Worm (Caenorhabditis elegans) whole organism, late embryonic: ENCODE measurements around the gene F13B12.4.

Source experiments
- K02D7.2 ChIP-seq: sonication (generic microtip); optimal IDR thresholded peaks from 2 replicates; lab custom pipeline; 2017; ENCODE audit warnings: mild to moderate bottlenecking, missing genetic modification characterization, missing compliant biosample characterization
- K09A11.1 ChIP-seq: sonication (generic microtip); optimal IDR thresholded peaks from 2 replicates; lab custom pipeline; 2017; ENCODE audit warnings: antibody characterized with exemption, mild to moderate bottlenecking, missing genetic modification characterization, missing compliant biosample characterization; ENCODE audit not compliant: insufficient read depth
- T23F11.4 ChIP-seq: fragments of 200-800 bp; sonication (Bioruptor generic); optimal IDR thresholded peaks from 2 replicates; lab custom pipeline; 2018; ENCODE audit warnings: mild to moderate bottlenecking, missing genetic modification characterization, missing compliant biosample characterization
- ama-1 ChIP-seq: fragments of 150-350 bp; optimal IDR thresholded peaks from 2 replicates; lab custom pipeline; 2014
- ceh-14 ChIP-seq: sonication (generic microtip); optimal IDR thresholded peaks from 2 replicates; lab custom pipeline; 2016; ENCODE audit warnings: missing genotype, missing genetic modification characterization, missing compliant biosample characterization
- ceh-18 ChIP-seq: sonication (generic microtip); optimal IDR thresholded peaks from 2 replicates; lab custom pipeline; 2016; ENCODE audit warnings: missing genetic modification characterization, missing compliant biosample characterization
- ceh-19 ChIP-seq: fragments of 200-800 bp; sonication (Bioruptor generic); optimal IDR thresholded peaks from 2 replicates; lab custom pipeline; 2018; ENCODE audit warnings: mild to moderate bottlenecking, missing genetic modification characterization, missing compliant biosample characterization
- ceh-2 ChIP-seq: sonication (generic microtip); optimal IDR thresholded peaks from 2 replicates; lab custom pipeline; 2016; ENCODE audit warnings: missing genotype, missing genetic modification characterization, missing compliant biosample characterization
- ceh-24 ChIP-seq: sonication (generic microtip); optimal IDR thresholded peaks from 2 replicates; lab custom pipeline; 2016; ENCODE audit warnings: mild to moderate bottlenecking, missing genetic modification characterization, missing compliant biosample characterization
- ceh-30 ChIP-seq: fragments of 150-350 bp; optimal IDR thresholded peaks from 2 replicates; lab custom pipeline; 2014; ENCODE audit warnings: missing biosample characterization, missing genetic modification characterization
- ceh-31 ChIP-seq: sonication (generic microtip); optimal IDR thresholded peaks from 2 replicates; lab custom pipeline; 2016; ENCODE audit warnings: missing genetic modification characterization, missing compliant biosample characterization
- ceh-34 ChIP-seq: sonication (generic microtip); optimal IDR thresholded peaks from 2 replicates; lab custom pipeline; 2016; ENCODE audit warnings: mild to moderate bottlenecking, missing genetic modification characterization, missing compliant biosample characterization
- ceh-48 ChIP-seq: sonication (generic microtip); optimal IDR thresholded peaks from 2 replicates; lab custom pipeline; 2016; ENCODE audit warnings: missing genetic modification characterization, inconsistent platforms, missing compliant biosample characterization
- che-1 ChIP-seq: sonication (generic microtip); optimal IDR thresholded peaks from 2 replicates; lab custom pipeline; 2016; ENCODE audit warnings: mild to moderate bottlenecking, missing genetic modification characterization, missing compliant biosample characterization
- elt-2 ChIP-seq: sonication (generic microtip); optimal IDR thresholded peaks from 2 replicates; lab custom pipeline; 2016; ENCODE audit warnings: missing genetic modification reagents, missing genetic modification characterization, missing compliant biosample characterization
- elt-4 ChIP-seq: sonication (generic microtip); optimal IDR thresholded peaks from 2 replicates; lab custom pipeline; 2016; ENCODE audit warnings: missing genetic modification characterization, missing compliant biosample characterization
- ets-4 ChIP-seq: sonication (generic microtip); optimal IDR thresholded peaks from 2 replicates; lab custom pipeline; 2016; ENCODE audit warnings: missing genetic modification characterization, missing compliant biosample characterization
- fax-1 ChIP-seq: sonication (generic microtip); optimal IDR thresholded peaks from 2 replicates; lab custom pipeline; 2016; ENCODE audit warnings: missing genotype, missing genetic modification characterization, missing compliant biosample characterization
- fkh-6 ChIP-seq: sonication (generic microtip); optimal IDR thresholded peaks from 2 replicates; lab custom pipeline; 2016; ENCODE audit warnings: missing genetic modification characterization, missing compliant biosample characterization
- hlh-13 ChIP-seq: fragments of 200-800 bp; sonication (Bioruptor generic); optimal IDR thresholded peaks from 2 replicates; lab custom pipeline; 2018; ENCODE audit warnings: mild to moderate bottlenecking, missing genetic modification characterization, missing compliant biosample characterization
- hlh-15 ChIP-seq: sonication (generic microtip); optimal IDR thresholded peaks from 2 replicates; lab custom pipeline; 2016; ENCODE audit warnings: missing genetic modification characterization, missing compliant biosample characterization
- hlh-30 ChIP-seq: sonication (generic microtip); optimal IDR thresholded peaks from 2 replicates; lab custom pipeline; 2017; ENCODE audit warnings: antibody characterized with exemption, missing genetic modification characterization, missing compliant biosample characterization; ENCODE audit not compliant: insufficient read depth
- lim-6 ChIP-seq: sonication (generic microtip); optimal IDR thresholded peaks from 2 replicates; lab custom pipeline; 2016; ENCODE audit warnings: missing genetic modification characterization, missing compliant biosample characterization
- nfya-1 ChIP-seq: sonication (generic microtip); optimal IDR thresholded peaks from 2 replicates; lab custom pipeline; 2017; ENCODE audit warnings: missing genetic modification characterization, mild to moderate bottlenecking, missing compliant biosample characterization, antibody characterized with exemption, moderate library complexity
- nhr-232 ChIP-seq: sonication (generic microtip); optimal IDR thresholded peaks from 2 replicates; lab custom pipeline; 2016; ENCODE audit warnings: missing genetic modification characterization, missing compliant biosample characterization
- pat-9 ChIP-seq: fragments of 200-800 bp; sonication (Bioruptor generic); optimal IDR thresholded peaks from 2 replicates; lab custom pipeline; 2018; ENCODE audit warnings: mild to moderate bottlenecking, missing genetic modification characterization, moderate library complexity, missing compliant biosample characterization
- pha-2 ChIP-seq: sonication (generic microtip); optimal IDR thresholded peaks from 2 replicates; lab custom pipeline; 2017; ENCODE audit warnings: mild to moderate bottlenecking, missing genetic modification characterization, missing compliant biosample characterization
- pha-4 ChIP-seq: fragments of 150-350 bp; optimal IDR thresholded peaks from 2 replicates; lab custom pipeline; 2018; ENCODE audit warnings: missing biosample characterization, missing genetic modification reagents, missing genetic modification characterization
- rnt-1 ChIP-seq: sonication (generic microtip); optimal IDR thresholded peaks from 2 replicates; lab custom pipeline; 2016; ENCODE audit warnings: missing genetic modification characterization, missing compliant biosample characterization
- sdc-2 ChIP-seq: sonication (generic microtip); optimal IDR thresholded peaks from 2 replicates; lab custom pipeline; 2016; ENCODE audit warnings: missing genotype, missing genetic modification characterization, missing compliant biosample characterization
- syd-9 ChIP-seq: sonication (generic microtip); optimal IDR thresholded peaks from 2 replicates; lab custom pipeline; 2016; ENCODE audit warnings: mild to moderate bottlenecking, missing genetic modification characterization, moderate library complexity, missing compliant biosample characterization
- tbx-2 ChIP-seq: sonication (generic microtip); optimal IDR thresholded peaks from 2 replicates; lab custom pipeline; 2016; ENCODE audit warnings: missing genetic modification characterization, missing compliant biosample characterization
- unc-42 ChIP-seq: sonication (generic microtip); optimal IDR thresholded peaks from 2 replicates; lab custom pipeline; 2016; ENCODE audit warnings: missing genotype, missing genetic modification characterization, missing compliant biosample characterization
- unc-55 ChIP-seq: sonication (generic microtip); optimal IDR thresholded peaks from 2 replicates; lab custom pipeline; 2017; ENCODE audit warnings: missing biosample characterization, missing genetic modification reagents, missing genetic modification characterization
- unc-86 ChIP-seq: sonication (generic microtip); optimal IDR thresholded peaks from 2 replicates; lab custom pipeline; 2016; ENCODE audit warnings: missing genetic modification characterization, missing compliant biosample characterization

Gene F13B12.4

DNA sequence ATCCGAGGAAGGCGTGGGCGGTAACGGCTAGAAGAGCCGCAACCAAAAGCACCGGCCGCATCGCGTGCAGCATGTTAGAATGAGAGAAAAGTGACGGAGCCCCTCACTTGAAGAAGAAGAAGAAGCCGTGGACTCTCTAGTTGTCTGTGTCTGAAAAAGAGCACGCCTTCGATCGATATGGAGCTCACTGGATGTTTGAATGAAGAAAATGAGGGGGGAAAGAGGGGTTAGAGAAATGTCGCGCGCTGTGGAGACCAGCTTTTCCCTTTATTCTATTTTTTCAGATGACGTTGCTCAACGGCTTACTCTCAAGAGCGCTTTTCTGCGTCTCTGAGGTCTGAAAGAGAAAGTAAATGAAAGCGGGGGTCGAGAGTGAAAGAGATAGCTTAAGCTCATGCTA is 32.0 kb upstream of the F13B12.4 start, which contains the start of gene egl-21:
Gene egl-21, minus strand, starts transcription at position 150 of the 400 bp plus-strand sequence.
- TF ChIP-seq lim-6: peak; percentile 1
- TF ChIP-seq pha-2 (tag; lab: Kevin White, UChicago): no peak
- peak; percentile 81 for TF ChIP-seq unc-42 (tag; lab: Kevin White, UChicago)
- TF ChIP-seq ceh-31 (tag; lab: Kevin White, UChicago): peak; percentile 43
- TF ChIP-seq fax-1: no peak
- TF ChIP-seq ceh-18: peak; percentile 17
- TF ChIP-seq unc-86 (tag; lab: Kevin White, UChicago): peak; percentile 2
- no peak for TF ChIP-seq che-1 (tag; lab: Kevin White, UChicago)
- TF ChIP-seq ceh-48: peak; percentile 66
- no peak for TF ChIP-seq rnt-1 (tag; lab: Kevin White, UChicago)
- peak; percentile 25 for TF ChIP-seq nfya-1
- TF ChIP-seq unc-55 (GFP tag; lab: Kevin White, UChicago): peak; percentile 13
- TF ChIP-seq ceh-14 (tag; lab: Kevin White, UChicago): peak; percentile 67
- no peak for TF ChIP-seq ceh-24 (tag; lab: Kevin White, UChicago)
- no peak for TF ChIP-seq pha-4 (tag; lab: Kevin White, UChicago)
- TF ChIP-seq tbx-2 (tag; lab: Kevin White, UChicago): peak; percentile 6
- TF ChIP-seq, all 69 proteins: peak for 10

ce11 chrIV:10475234-10475633 is 25.5 kb upstream of the F13B12.4 start:
- TF ChIP-seq hlh-15 (tag; lab: Kevin White, UChicago) (no peak), pha-2 (tag; lab: Kevin White, UChicago) (no peak), fkh-6 (tag; lab: Kevin White, UChicago) (no peak), ceh-18 (no peak), ceh-34 (tag; lab: Kevin White, UChicago) (no peak), ets-4 (no peak), ceh-48 (no peak), elt-2 (tag; lab: Kevin White, UChicago) (no peak), K02D7.2 (no peak), ceh-19 (GFP tag; lab: Kevin White, UChicago) (no peak)
- TF ChIP-seq, all 69 proteins: peak for 0

DNA sequence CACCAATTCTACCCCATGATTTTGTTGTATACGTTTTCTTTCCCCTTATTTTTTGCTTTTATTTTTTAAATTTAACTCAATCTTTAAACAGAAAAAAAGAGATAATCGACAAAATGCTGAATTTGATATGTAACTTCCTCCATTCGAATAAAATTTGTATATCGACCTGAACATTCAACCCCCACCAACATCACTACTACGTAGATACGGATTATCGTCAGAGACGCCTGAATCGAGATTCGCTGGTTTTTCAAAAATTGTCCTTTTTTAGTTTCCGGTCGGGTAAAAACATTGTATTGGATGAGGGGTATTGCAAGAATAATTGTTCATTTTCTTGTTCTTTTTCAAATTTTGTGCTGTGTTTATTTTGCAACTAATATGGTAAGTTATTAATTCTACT is 22.8 kb upstream of the F13B12.4 start, which contains the start of gene bgnt-1.1:
Gene bgnt-1.1, plus strand, starts transcription at position 301 of the 400 bp plus-strand sequence.
- no peak for TF ChIP-seq ceh-19 (GFP tag; lab: Kevin White, UChicago)
- no peak for TF ChIP-seq sdc-2 (tag; lab: Kevin White, UChicago)
- TF ChIP-seq ceh-24 (tag; lab: Kevin White, UChicago): no peak
- TF ChIP-seq ceh-30: no peak
- TF ChIP-seq elt-2 (tag; lab: Kevin White, UChicago): no peak
- no peak for TF ChIP-seq nhr-232 (tag; lab: Kevin White, UChicago)
- TF ChIP-seq T23F11.4 (GFP tag; lab: Kevin White, UChicago): no peak
- TF ChIP-seq rnt-1 (tag; lab: Kevin White, UChicago): no peak
- no peak for TF ChIP-seq syd-9 (tag; lab: Kevin White, UChicago)
- TF ChIP-seq K09A11.1 (tag; lab: Kevin White, UChicago): no peak
- no peak for TF ChIP-seq tbx-2 (tag; lab: Kevin White, UChicago)
- TF ChIP-seq elt-4 (tag; lab: Kevin White, UChicago): no peak
- TF ChIP-seq ceh-2 (tag; lab: Kevin White, UChicago): no peak
- TF ChIP-seq ama-1 (lab: Kevin White, UChicago): no peak
- no peak for TF ChIP-seq pat-9 (tag; lab: Kevin White, UChicago)
- TF ChIP-seq ceh-18: no peak
- TF ChIP-seq ets-4: no peak

ce11 chrIV:10469494-10469893 is 19.8 kb upstream of the F13B12.4 start, which contains the start of gene ugt-44:
TSS of gene ugt-44 (plus strand) at chrIV:10469741.
- no peak for TF ChIP-seq sdc-2 (tag; lab: Kevin White, UChicago)
- no peak for TF ChIP-seq hlh-13 (GFP tag; lab: Kevin White, UChicago)

ce11 chrIV:10468662-10469061 is 19.0 kb upstream of the F13B12.4 start:
- TF ChIP-seq nfya-1: no peak
- no peak for TF ChIP-seq sdc-2 (tag; lab: Kevin White, UChicago)
- TF ChIP-seq hlh-30 (tag; lab: Kevin White, UChicago): no peak
